Worm (Caenorhabditis elegans) whole organism, early embryonic: ENCODE results near the gene F52F10.2.

Source experiments
- hmbx-1 ChIP-seq: sonication (generic microtip); optimal IDR thresholded peaks from 2 replicates; lab custom pipeline; 2016; ENCODE audit warnings: mild to moderate bottlenecking, missing genetic modification characterization, missing compliant biosample characterization
- pes-1 ChIP-seq: fragments of 200-800 bp; sonication (Bioruptor generic); IDR thresholded peaks from 2 replicates; pipeline ENCODE4 v1.3.6; 2022; ENCODE audit warnings: missing genetic modification reagents, missing genetic modification characterization, missing compliant biosample characterization

DNA sequence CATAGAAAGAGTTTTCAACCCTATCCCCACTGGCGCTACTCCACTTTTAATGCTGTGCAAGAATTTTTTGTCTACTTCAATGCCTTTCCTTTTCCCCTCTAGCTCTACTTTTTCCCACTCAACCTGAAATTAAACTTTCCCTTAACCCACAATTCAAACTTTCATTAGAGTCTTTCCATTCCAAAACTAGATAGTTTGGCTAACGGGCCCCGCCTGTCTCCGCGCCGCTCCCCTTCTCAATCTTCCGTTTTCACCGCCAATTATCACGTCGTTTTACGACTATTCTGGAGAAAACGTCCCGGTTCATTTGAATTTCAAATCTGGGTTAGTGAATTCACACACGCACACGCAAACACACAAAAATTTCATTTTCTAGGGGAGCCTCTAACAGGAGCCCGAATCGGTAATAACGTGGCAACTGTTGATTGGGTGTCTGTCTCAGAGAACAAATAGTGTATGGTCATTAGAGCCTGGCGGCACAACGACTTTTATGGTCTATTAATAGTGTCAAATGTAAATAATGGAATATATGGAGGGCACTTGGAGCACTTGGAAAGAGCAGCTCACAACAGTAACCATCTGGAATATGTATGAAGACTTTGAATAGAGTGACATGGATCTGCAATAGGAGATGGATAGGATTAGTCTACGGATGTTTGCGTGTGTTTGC, 21.9 kb downstream of the F52F10.2 start:
- TF ChIP-seq hmbx-1 (no peak), pes-1 (GFP tag; lab: Robert Waterston, UW) (no peak)
